Fruit fly (Drosophila melanogaster) whole organism, embryonic: ENCODE results near the gene HIPP1.
A peak's percentile ranks its signal among the peaks of the same experiment; 100 is the strongest.

Experiments used
- Aef1 ChIP-seq: fragments of 200-800 bp; sonication (Bioruptor generic); IDR thresholded peaks from 3 replicates; pipeline ENCODE4 v1.3.6; 2022; ENCODE audit warnings: missing biosample characterization, missing genetic modification characterization
- Antp ChIP-seq: fragments of 200-800 bp; sonication (Bioruptor generic); optimal IDR thresholded peaks from 3 replicates; lab custom pipeline; 2016; ENCODE audit warnings: missing biosample characterization, missing genetic modification characterization
- Bdp1 ChIP-seq: fragments of 200-800 bp; sonication (Bioruptor generic); optimal IDR thresholded peaks from 3 replicates; lab custom pipeline; 2016; ENCODE audit warnings: missing biosample characterization, missing genetic modification characterization
- CG12155 ChIP-seq: fragments of 200-800 bp; sonication (Bioruptor generic); optimal IDR thresholded peaks from 3 replicates; lab custom pipeline; 2016; ENCODE audit warnings: missing biosample characterization, missing genetic modification characterization
- CG13424 ChIP-seq: fragments of 200-800 bp; sonication (Bioruptor generic); optimal IDR thresholded peaks from 2 replicates; lab custom pipeline; 2019; ENCODE audit warnings: missing biosample characterization, mild to moderate bottlenecking, missing genetic modification characterization, moderate library complexity
- CG15269 ChIP-seq: fragments of 200-800 bp; sonication (Bioruptor generic); optimal IDR thresholded peaks from 2 replicates; lab custom pipeline; 2018; ENCODE audit warnings: missing biosample characterization, mild to moderate bottlenecking, missing genetic modification characterization, moderate library complexity
- CG1602 ChIP-seq: fragments of 200-800 bp; sonication (Bioruptor generic); optimal IDR thresholded peaks from 3 replicates; lab custom pipeline; 2016; ENCODE audit warnings: missing biosample characterization, missing genetic modification characterization
- CG17385 ChIP-seq: fragments of 200-800 bp; sonication (Bioruptor generic); optimal IDR thresholded peaks from 3 replicates; lab custom pipeline; 2018; ENCODE audit warnings: missing biosample characterization, mild to moderate bottlenecking, missing genetic modification characterization
- CG17829 ChIP-seq: fragments of 200-800 bp; optimal IDR thresholded peaks from 2 replicates; lab custom pipeline; 2019; ENCODE audit warnings: missing biosample characterization, mild to moderate bottlenecking, missing genetic modification characterization, moderate library complexity
- CG2120 ChIP-seq: fragments of 200-800 bp; sonication (Bioruptor generic); optimal IDR thresholded peaks from 3 replicates; lab custom pipeline; 2016; ENCODE audit warnings: missing biosample characterization, missing genetic modification characterization
- CG2129 ChIP-seq: fragments of 200-800 bp; sonication (Bioruptor generic); IDR thresholded peaks from 2 replicates; pipeline ENCODE4 v1.3.6; 2022; ENCODE audit warnings: missing biosample characterization, missing genetic modification characterization; ENCODE audit not compliant: partially characterized antibody
- CG31224 ChIP-seq: fragments of 200-800 bp; sonication (Bioruptor generic); IDR thresholded peaks from 2 replicates; pipeline ENCODE4 v1.3.6; 2022; ENCODE audit warnings: missing biosample characterization, missing genetic modification characterization
- CG3281 ChIP-seq: fragments of 200-800 bp; sonication (Bioruptor generic); optimal IDR thresholded peaks from 3 replicates; lab custom pipeline; 2017; ENCODE audit warnings: missing biosample characterization, mild to moderate bottlenecking, missing genetic modification characterization
- CG34422 ChIP-seq: fragments of 200-800 bp; sonication (Bioruptor generic); IDR thresholded peaks from 3 replicates; pipeline ENCODE4 v1.3.6; 2022; ENCODE audit warnings: missing biosample characterization, missing genetic modification characterization
- CG4424 ChIP-seq: fragments of 200-800 bp; sonication (Bioruptor generic); optimal IDR thresholded peaks from 3 replicates; lab custom pipeline; 2016; ENCODE audit warnings: missing biosample characterization, missing genetic modification characterization
- CG4730 ChIP-seq: fragments of 200-800 bp; sonication (Bioruptor generic); IDR thresholded peaks from 2 replicates; pipeline ENCODE4 v1.3.6; 2022; ENCODE audit warnings: missing biosample characterization, missing genetic modification characterization
- CG8290 ChIP-seq, 3 experiments: fragments of 200-800 bp; sonication (Bioruptor generic); optimal IDR thresholded peaks; 2 replicates each; lab custom pipeline; 2016 to 2019; ENCODE audit warnings: missing biosample characterization in 3 of 3, missing genetic modification characterization in 3 of 3, mild to moderate bottlenecking in 2 of 3, moderate library complexity in 1 of 3
- CoRest ChIP-seq: fragments of 200-800 bp; sonication (Bioruptor generic); optimal IDR thresholded peaks from 3 replicates; lab custom pipeline; 2018; ENCODE audit warnings: missing biosample characterization, mild to moderate bottlenecking, missing genetic modification characterization, moderate library complexity
- CrebB ChIP-seq: fragments of 200-800 bp; sonication (Bioruptor generic); optimal IDR thresholded peaks from 3 replicates; lab custom pipeline; 2018; ENCODE audit warnings: missing biosample characterization, mild to moderate bottlenecking, missing genetic modification characterization
- D ChIP-seq, 2 experiments: fragments of 200-800 bp in 1 of 2; fragments of >200 bp in 1 of 2; sonication (Bioruptor generic) in 1 of 2; optimal IDR thresholded peaks; 2 replicates in 1 of 2; 3 replicates in 1 of 2; lab custom pipeline; 2017; ENCODE audit warnings: mild to moderate bottlenecking in 1 of 2, missing biosample characterization in 1 of 2, missing genetic modification characterization in 1 of 2, missing genetic modification reagents in 1 of 2
- D19B ChIP-seq: fragments of 200-800 bp; sonication (Bioruptor generic); optimal IDR thresholded peaks from 2 replicates; lab custom pipeline; 2017; ENCODE audit warnings: missing biosample characterization, mild to moderate bottlenecking, missing genetic modification characterization
- Dek ChIP-seq: fragments of 200-800 bp; sonication (Bioruptor generic); optimal IDR thresholded peaks from 3 replicates; lab custom pipeline; 2019; ENCODE audit warnings: missing biosample characterization, mild to moderate bottlenecking, missing genetic modification characterization, moderate library complexity
- Doc2 ChIP-seq: fragments of 200-800 bp; sonication (Bioruptor generic); IDR thresholded peaks from 2 replicates; pipeline ENCODE4 v1.3.6; 2022; ENCODE audit warnings: missing biosample characterization, missing genetic modification characterization
- Ets65A ChIP-seq: fragments of 200-800 bp; sonication (Bioruptor generic); peaks from one replicate; lab custom pipeline; 2016; ENCODE audit warnings: missing biosample characterization, missing genetic modification characterization
- Hmr ChIP-seq: fragments of 200-800 bp; sonication (Bioruptor generic); optimal IDR thresholded peaks from 3 replicates; lab custom pipeline; 2017; ENCODE audit warnings: mild to moderate bottlenecking, missing biosample characterization, missing genetic modification reagents, missing genetic modification characterization
- Hr51 ChIP-seq, 2 experiments: fragments of 200-800 bp; sonication (Bioruptor generic); optimal IDR thresholded peaks; 2 replicates in 1 of 2; 3 replicates in 1 of 2; lab custom pipeline; 2016 to 2018; ENCODE audit warnings: missing biosample characterization in 2 of 2, missing genetic modification characterization in 2 of 2, mild to moderate bottlenecking in 1 of 2, moderate library complexity in 1 of 2
- Kr ChIP-seq: fragments of 200-800 bp; sonication (Bioruptor generic); optimal IDR thresholded peaks from 2 replicates; lab custom pipeline; 2017; ENCODE audit warnings: missing biosample characterization, mild to moderate bottlenecking, missing genetic modification characterization
- Lpt ChIP-seq: fragments of >200 bp; optimal IDR thresholded peaks from 2 replicates; lab custom pipeline; 2018; ENCODE audit warnings: missing biosample characterization, missing genetic modification characterization
- MBD-R2 ChIP-seq: fragments of 200-800 bp; sonication (Bioruptor generic); IDR thresholded peaks from 2 replicates; pipeline ENCODE4 v1.3.6; 2022; ENCODE audit warnings: missing biosample characterization, missing genetic modification characterization
- Nf-YC ChIP-seq: fragments of 200-800 bp; optimal IDR thresholded peaks from 3 replicates; lab custom pipeline; 2019; ENCODE audit warnings: missing biosample characterization, mild to moderate bottlenecking, missing genetic modification characterization, moderate library complexity
- Sox102F ChIP-seq: fragments of 200-800 bp; sonication (Bioruptor generic); optimal IDR thresholded peaks from 2 replicates; lab custom pipeline; 2018; ENCODE audit warnings: missing biosample characterization, mild to moderate bottlenecking, missing genetic modification characterization, moderate library complexity
- ato ChIP-seq: fragments of 200-800 bp; sonication (Bioruptor generic); IDR thresholded peaks from 2 replicates; pipeline ENCODE4 v1.3.6; 2022; ENCODE audit warnings: missing biosample characterization, missing genetic modification characterization; ENCODE audit not compliant: partially characterized antibody
- ci ChIP-seq: fragments of 200-800 bp; sonication (Bioruptor generic); IDR thresholded peaks from 3 replicates; pipeline ENCODE4 v1.3.6; 2022; ENCODE audit warnings: missing biosample characterization, missing genetic modification characterization
- ewg ChIP-seq: fragments of 200-800 bp; sonication (Bioruptor generic); optimal IDR thresholded peaks from 3 replicates; lab custom pipeline; 2017; ENCODE audit warnings: mild to moderate bottlenecking, missing biosample characterization, missing genetic modification reagents, missing genetic modification characterization
- gfzf ChIP-seq: fragments of 200-800 bp; sonication (Bioruptor generic); optimal IDR thresholded peaks from 2 replicates; lab custom pipeline; 2016; ENCODE audit warnings: missing biosample characterization, mild to moderate bottlenecking, missing genetic modification characterization, moderate library complexity
- hkb ChIP-seq, 2 experiments: fragments of 200-800 bp in 1 of 2; fragments of >200 bp in 1 of 2; sonication (Bioruptor generic) in 1 of 2; IDR thresholded peaks in 1 of 2; optimal IDR thresholded peaks in 1 of 2; 2 replicates each; pipeline versions ENCODE4 v1.3.6 to Lab custom; 2017 to 2022; ENCODE audit warnings: missing biosample characterization in 1 of 2, missing genetic modification characterization in 1 of 2
- ind ChIP-seq: fragments of 200-800 bp; sonication (Bioruptor generic); optimal IDR thresholded peaks from 3 replicates; lab custom pipeline; 2016; ENCODE audit warnings: missing biosample characterization, missing genetic modification characterization
- kni ChIP-seq: fragments of 200-800 bp; sonication (Bioruptor generic); optimal IDR thresholded peaks from 3 replicates; lab custom pipeline; 2017; ENCODE audit warnings: mild to moderate bottlenecking, missing biosample characterization, missing genetic modification reagents, missing genetic modification characterization
- lab ChIP-seq: fragments of 200-800 bp; sonication (Bioruptor generic); optimal IDR thresholded peaks from 3 replicates; lab custom pipeline; 2017; ENCODE audit warnings: missing biosample characterization, missing genetic modification characterization, mild to moderate bottlenecking, moderate library complexity, missing genetic modification reagents
- psq ChIP-seq: fragments of 200-800 bp; sonication (Bioruptor generic); optimal IDR thresholded peaks from 2 replicates; lab custom pipeline; 2017; ENCODE audit warnings: missing biosample characterization, missing genetic modification characterization
- shn ChIP-seq: fragments of 200-800 bp; sonication (Bioruptor generic); optimal IDR thresholded peaks from 3 replicates; lab custom pipeline; 2016; ENCODE audit warnings: missing biosample characterization, missing genetic modification characterization
- sisA ChIP-seq: fragments of 200-800 bp; sonication (Bioruptor generic); IDR thresholded peaks from 2 replicates; pipeline ENCODE4 v1.3.6; 2022; ENCODE audit warnings: missing biosample characterization, missing genetic modification characterization
- slp2 ChIP-seq: fragments of 200-800 bp; sonication (Bioruptor generic); optimal IDR thresholded peaks from 2 replicates; lab custom pipeline; 2016; ENCODE audit warnings: missing biosample characterization, missing genetic modification characterization
- sna ChIP-seq: fragments of 200-800 bp; sonication (Bioruptor generic); IDR thresholded peaks from 2 replicates; pipeline ENCODE4 v1.3.6; 2022; ENCODE audit warnings: missing biosample characterization, missing genetic modification characterization; ENCODE audit not compliant: partially characterized antibody
- twi ChIP-seq: fragments of 200-800 bp; optimal IDR thresholded peaks from 2 replicates; lab custom pipeline; 2019; ENCODE audit warnings: missing biosample characterization, mild to moderate bottlenecking, missing genetic modification characterization, moderate library complexity
- unc-4 ChIP-seq: fragments of 200-800 bp; sonication (Bioruptor generic); IDR thresholded peaks from 2 replicates; pipeline ENCODE4 v1.3.6; 2022; ENCODE audit warnings: missing biosample characterization, missing genetic modification characterization; ENCODE audit not compliant: partially characterized antibody

Gene HIPP1

DNA sequence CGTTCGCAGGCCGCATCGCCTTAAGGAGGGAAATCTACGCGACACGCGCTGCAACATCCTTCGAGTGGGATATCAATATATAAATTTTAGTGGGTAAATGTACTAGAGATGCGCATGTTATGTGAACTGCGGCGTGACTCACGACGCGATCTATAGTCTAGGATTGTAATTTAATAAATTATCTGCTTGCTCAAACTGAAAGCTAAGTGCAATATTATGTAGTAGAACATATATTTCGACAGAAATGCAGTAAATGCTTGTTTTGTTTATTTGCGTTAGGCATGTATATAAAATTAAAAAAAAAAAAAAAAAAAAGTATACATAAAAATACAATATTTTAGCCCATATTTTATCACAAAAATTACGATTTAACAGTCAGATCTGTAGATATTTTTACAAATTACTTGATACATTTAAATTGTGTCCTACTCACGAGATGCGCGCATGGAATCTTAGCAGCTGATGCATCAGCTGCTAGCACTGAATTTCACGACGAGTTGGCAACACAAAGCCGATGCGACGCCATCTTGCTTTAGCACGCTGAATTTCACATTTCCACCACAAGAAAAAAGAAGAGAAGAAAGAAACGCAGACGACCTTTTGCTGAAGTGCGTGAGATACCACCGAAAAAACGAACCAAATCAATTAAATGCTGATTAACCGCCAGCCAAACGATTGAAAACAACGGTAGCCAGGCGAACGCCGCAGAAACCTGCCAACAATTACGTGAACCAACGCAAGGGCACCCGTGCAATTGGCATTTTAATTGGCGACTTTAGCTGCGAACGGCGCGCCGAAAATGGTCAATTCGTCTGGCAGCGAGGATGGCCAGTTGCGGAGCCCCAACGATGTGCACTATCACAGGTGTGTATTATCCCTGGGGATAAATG, 38.2 kb upstream of the HIPP1 start, which contains the start of the genes CG4042 and Pitslre (continued):
- peak; percentile 19 to 40 for TF ChIP-seq Hr51 (GFP tag; optimal IDR thresholded peaks at IDR 0.05; lab: Kevin White, UChicago)
- peak; percentile 56 for TF ChIP-seq ind (GFP tag; lab: Kevin White, UChicago)
- TF ChIP-seq lab, result peak; percentile 17
- peak; percentile 31 for TF ChIP-seq CG17829 (tag; lab: Kevin White, UChicago)
- no peak for TF ChIP-seq CG34422 (GFP tag; lab: Robert Waterston, UW)
- no peak for TF ChIP-seq Antp (GFP tag; lab: Kevin White, UChicago)
- TF ChIP-seq D19B (GFP tag; lab: Kevin White, UChicago), result peak; percentile 25
- peak; percentile 66 for TF ChIP-seq CG2120 (GFP tag; lab: Kevin White, UChicago)
- TF ChIP-seq kni (GFP tag; lab: Kevin White, UChicago), result no peak
- peak; percentile 65 for TF ChIP-seq CG4424 (GFP tag; lab: Kevin White, UChicago)
- peak; percentile 72 for TF ChIP-seq CG2129 (GFP tag; lab: Robert Waterston, UW)
- no peak for TF ChIP-seq Lpt (GFP tag; lab: Kevin White, UChicago)
- TF ChIP-seq gfzf (GFP tag; lab: Kevin White, UChicago), result no peak
- TF ChIP-seq MBD-R2, result peak; percentile 64
- peak; percentile 33; the same call in 1 of the 2 replicates for TF ChIP-seq CG31224
- peak; percentile 73 for TF ChIP-seq unc-4 (GFP tag; lab: Robert Waterston, UW)
- TF ChIP-seq CG12155 (GFP tag; lab: Kevin White, UChicago), result peak; percentile 53
- TF ChIP-seq Aef1, result 0 out of 3 replicates have a peak, but pooled peaks have one; percentile 22
- TF ChIP-seq Nf-YC (tag; lab: Kevin White, UChicago), result peak; percentile 62
- no peak for TF ChIP-seq hkb (optimal IDR thresholded peaks at IDR 0.05; lab: Kevin White, UChicago)
- TF ChIP-seq hkb (GFP tag; IDR thresholded peaks at IDR 0.05; lab: Robert Waterston, UW), result peak; percentile 16; the same call in 1 of the 2 replicates
- TF ChIP-seq CG1602 (GFP tag; lab: Kevin White, UChicago), result peak; percentile 47
- peak; percentile 16 for TF ChIP-seq Bdp1
- peak; percentile 36 for TF ChIP-seq Dek (tag; lab: Kevin White, UChicago)
- TF ChIP-seq CoRest (tag; lab: Kevin White, UChicago), result peak; percentile 26
- TF ChIP-seq D (optimal IDR thresholded peaks at IDR 0.05; lab: Kevin White, UChicago), result no peak
- peak; percentile 28 for TF ChIP-seq D (GFP tag; optimal IDR thresholded peaks at IDR 0.05; lab: Kevin White, UChicago)
- peak; percentile 19 for TF ChIP-seq shn (GFP tag; lab: Kevin White, UChicago)
- TF ChIP-seq psq (GFP tag; lab: Kevin White, UChicago), result peak; percentile 5
- no peak for TF ChIP-seq slp2 (GFP tag; lab: Kevin White, UChicago)
- no peak for TF ChIP-seq ci (GFP tag; lab: Robert Waterston, UW)
- peak; percentile 29; the same call in 1 of the 2 replicates for TF ChIP-seq sisA
- TF ChIP-seq Kr (GFP tag; lab: Kevin White, UChicago), result no peak
- peak; percentile 14 for TF ChIP-seq CG8290 (GFP tag; optimal IDR thresholded peaks at IDR 0.05; lab: Kevin White, UChicago)
- TF ChIP-seq CG8290 (tag; optimal IDR thresholded peaks at IDR 0.05; lab: Kevin White, UChicago), result peak in 1 of 2 experiments; percentile 28
- TF ChIP-seq Sox102F, result peak; percentile 8
- TF ChIP-seq CrebB (tag; lab: Kevin White, UChicago), result no peak
- peak; percentile 32 for TF ChIP-seq CG17385
- no peak for TF ChIP-seq twi (tag; lab: Kevin White, UChicago)
- peak; percentile 34 for TF ChIP-seq CG15269 (tag; lab: Kevin White, UChicago)
- TF ChIP-seq ewg, result peak; percentile 40
- TF ChIP-seq Hmr (GFP tag; lab: Kevin White, UChicago), result peak; percentile 25
- TF ChIP-seq Doc2 (GFP tag; lab: Robert Waterston, UW), result no peak
- peak; percentile 51 for TF ChIP-seq CG13424 (tag; lab: Kevin White, UChicago)
- no peak for TF ChIP-seq CG3281 (GFP tag; lab: Kevin White, UChicago)
- peak; percentile 69; the same call in 1 of the 2 replicates for TF ChIP-seq sna (GFP tag; lab: Robert Waterston, UW)
- TF ChIP-seq Ets65A (GFP tag; lab: Kevin White, UChicago), result peak; percentile 83
- 0 out of 2 replicates have a peak, but pooled peaks have one; percentile 6 for TF ChIP-seq CG4730 (GFP tag; lab: Robert Waterston, UW)
- TF ChIP-seq ato (GFP tag; lab: Robert Waterston, UW), result peak; percentile 21; the same call in 1 of the 2 replicates
